Worm (Caenorhabditis elegans): ENCODE data around the gene C39E9.8.

C39E9.8 gene

ce11 chrIV:13125999-13126398 lies 46.8 kb downstream of the C39E9.8 start:
- TF ChIP-seq tbx-8 (GFP tag; optimal IDR thresholded peaks at IDR 0.05): no peak
- peak; percentile 92 for TF ChIP-seq hlh-1 (tag; optimal IDR thresholded peaks at IDR 0.05)
- TF ChIP-seq unc-62 (GFP tag; optimal IDR thresholded peaks at IDR 0.05): peak; percentile 17
- no peak for TF ChIP-seq ceh-83 (GFP tag; optimal IDR thresholded peaks at IDR 0.05)

- TF ChIP-seq unc-39 (tag; optimal IDR thresholded peaks at IDR 0.05): no peak
- peak; percentile 55 for TF ChIP-seq ces-1 (GFP tag; optimal IDR thresholded peaks at IDR 0.05)
These were observed 48.5 kb downstream of the C39E9.8 start for ce11 chrIV:13127720-13128119.

All from whole organism, mixed stage, embryonic.